Worm (Caenorhabditis elegans) whole organism, L1 larva: Measurements from ENCODE around the gene pde-12.

Source experiments
- C16A3.4 ChIP-seq: fragments of 150-350 bp; optimal IDR thresholded peaks from 2 replicates; lab custom pipeline; 2014; ENCODE audit warnings: missing biosample characterization, missing genetic modification characterization
- blmp-1 ChIP-seq: fragments of 150-350 bp; optimal IDR thresholded peaks from 2 replicates; lab custom pipeline; 2014; ENCODE audit warnings: missing biosample characterization, missing genetic modification characterization
- ceh-88 ChIP-seq: fragments of 200-800 bp; sonication (Bioruptor generic); IDR thresholded peaks from 2 replicates; pipeline ENCODE4 v1.3.6; 2022; ENCODE audit warnings: missing genetic modification characterization, missing compliant biosample characterization
- ces-1 ChIP-seq: fragments of 150-350 bp; optimal IDR thresholded peaks from 2 replicates; lab custom pipeline; 2014; ENCODE audit warnings: missing biosample characterization, missing genetic modification reagents, missing genetic modification characterization
- dpl-1 ChIP-seq, 3 experiments: fragments of 150-350 bp in 2 of 3; sonication (generic microtip) in 1 of 3; optimal IDR thresholded peaks; 2 replicates each; lab custom pipeline; 2014 to 2017; ENCODE audit warnings: missing biosample characterization in 3 of 3, missing genetic modification characterization in 3 of 3, missing genetic modification reagents in 3 of 3
- dsc-1 ChIP-seq: sonication (generic microtip); optimal IDR thresholded peaks from 2 replicates; lab custom pipeline; 2016; ENCODE audit warnings: mild to moderate bottlenecking, missing genetic modification characterization, missing compliant biosample characterization
- efl-1 ChIP-seq, 4 experiments: fragments of 150-350 bp; optimal IDR thresholded peaks in 3 of 4; peaks in 1 of 4; 1 replicate in 1 of 4; 2 replicates in 3 of 4; lab custom pipeline; 2014; ENCODE audit warnings: missing biosample characterization in 2 of 4, missing genetic modification characterization in 2 of 4, missing genetic modification reagents in 2 of 4
- efl-3 ChIP-seq: fragments of 200-800 bp; sonication (Bioruptor generic); optimal IDR thresholded peaks from 2 replicates; lab custom pipeline; 2018; ENCODE audit warnings: mild to moderate bottlenecking, missing genetic modification characterization, missing compliant biosample characterization
- egl-13 ChIP-seq: sonication (generic microtip); optimal IDR thresholded peaks from 2 replicates; lab custom pipeline; 2016; ENCODE audit warnings: missing genotype, missing genetic modification reagents, missing genetic modification characterization, missing compliant biosample characterization
- egl-27 ChIP-seq, 2 experiments: fragments of 150-350 bp in 1 of 2; sonication (generic microtip); optimal IDR thresholded peaks; 3 replicates each; lab custom pipeline; 2017 to 2018; ENCODE audit warnings: missing biosample characterization in 2 of 2, missing genetic modification characterization in 2 of 2, missing genetic modification reagents in 2 of 2
- elt-2 ChIP-seq: sonication (generic microtip); optimal IDR thresholded peaks from 2 replicates; lab custom pipeline; 2016; ENCODE audit warnings: missing genetic modification characterization, mild to moderate bottlenecking, inconsistent platforms, missing compliant biosample characterization, missing genetic modification reagents
- ets-5 ChIP-seq: fragments of 200-800 bp; sonication (Bioruptor generic); IDR thresholded peaks from 2 replicates; pipeline ENCODE4 v1.3.6; 2022; ENCODE audit warnings: missing genetic modification characterization, missing compliant biosample characterization
- fkh-4 ChIP-seq: sonication (generic microtip); optimal IDR thresholded peaks from 2 replicates; lab custom pipeline; 2016; ENCODE audit warnings: missing compliant biosample characterization, missing genetic modification characterization, borderline replicate concordance
- hlh-17 ChIP-seq: fragments of 200-800 bp; sonication (Bioruptor generic); optimal IDR thresholded peaks from 2 replicates; lab custom pipeline; 2018; ENCODE audit warnings: missing genetic modification characterization, mild to moderate bottlenecking, missing compliant biosample characterization, moderate library complexity, borderline replicate concordance
- hpl-2 ChIP-seq: fragments of 150-350 bp; optimal IDR thresholded peaks from 2 replicates; lab custom pipeline; 2014; ENCODE audit warnings: missing biosample characterization, missing genetic modification reagents, missing genetic modification characterization
- irx-1 ChIP-seq: sonication (generic microtip); optimal IDR thresholded peaks from 2 replicates; lab custom pipeline; 2016; ENCODE audit warnings: missing genetic modification characterization, missing compliant biosample characterization
- jun-1 ChIP-seq: fragments of 150-350 bp; optimal IDR thresholded peaks from 2 replicates; lab custom pipeline; 2014; ENCODE audit warnings: missing biosample characterization, missing genetic modification reagents, missing genetic modification characterization
- lin-13 ChIP-seq: fragments of 150-350 bp; optimal IDR thresholded peaks from 2 replicates; lab custom pipeline; 2014; ENCODE audit warnings: missing biosample characterization, missing genetic modification reagents, missing genetic modification characterization
- lin-15B ChIP-seq: fragments of 150-350 bp; sonication (generic microtip); optimal IDR thresholded peaks from 3 replicates; lab custom pipeline; 2014; ENCODE audit warnings: missing biosample characterization, missing genetic modification characterization
- lin-35 ChIP-seq, 2 experiments: fragments of 150-350 bp; optimal IDR thresholded peaks; 2 replicates each; lab custom pipeline; 2014; ENCODE audit warnings: missing biosample characterization in 2 of 2, missing genetic modification characterization in 2 of 2, missing genetic modification reagents in 2 of 2
- lsy-2 ChIP-seq, 2 experiments: fragments of 150-350 bp; optimal IDR thresholded peaks; 2 replicates each; lab custom pipeline; 2014; ENCODE audit warnings: missing biosample characterization in 2 of 2, missing genetic modification characterization in 2 of 2
- mab-9 ChIP-seq: fragments of 200-800 bp; sonication (Bioruptor generic); IDR thresholded peaks from 2 replicates; pipeline ENCODE4 v1.3.6; 2022; ENCODE audit warnings: missing genetic modification reagents, missing genetic modification characterization, missing compliant biosample characterization
- mdl-1 ChIP-seq, 2 experiments: fragments of 150-350 bp; optimal IDR thresholded peaks; 2 replicates each; lab custom pipeline; 2014 to 2017; ENCODE audit warnings: missing biosample characterization in 2 of 2, missing genetic modification characterization in 2 of 2, inconsistent platforms in 1 of 2
- nhr-28 ChIP-seq: fragments of 150-350 bp; optimal IDR thresholded peaks from 2 replicates; lab custom pipeline; 2014; ENCODE audit warnings: missing biosample characterization, missing genetic modification characterization
- nhr-71 ChIP-seq: sonication (generic microtip); optimal IDR thresholded peaks from 2 replicates; lab custom pipeline; 2016; ENCODE audit warnings: mild to moderate bottlenecking, missing genetic modification characterization, moderate library complexity, missing compliant biosample characterization
- nhr-76 ChIP-seq: sonication (generic microtip); optimal IDR thresholded peaks from 2 replicates; lab custom pipeline; 2017; ENCODE audit warnings: missing biosample characterization, missing genetic modification characterization
- nhr-84 ChIP-seq: sonication (generic microtip); optimal IDR thresholded peaks from 2 replicates; lab custom pipeline; 2017; ENCODE audit warnings: missing biosample characterization, missing genetic modification characterization
- nhr-90 ChIP-seq: sonication (generic microtip); optimal IDR thresholded peaks from 2 replicates; lab custom pipeline; 2016; ENCODE audit warnings: mild to moderate bottlenecking, missing genetic modification characterization, missing compliant biosample characterization; ENCODE audit not compliant: poor library complexity
- snpc-4 ChIP-seq: fragments of 150-350 bp; optimal IDR thresholded peaks from 2 replicates; lab custom pipeline; 2014; ENCODE audit warnings: missing biosample characterization, missing genetic modification characterization
- sptf-1 ChIP-seq: fragments of 150-350 bp; optimal IDR thresholded peaks from 2 replicates; lab custom pipeline; 2014; ENCODE audit warnings: missing biosample characterization, missing genetic modification characterization
- tbx-2 ChIP-seq: sonication (generic microtip); optimal IDR thresholded peaks from 2 replicates; lab custom pipeline; 2016; ENCODE audit warnings: missing genetic modification characterization, missing compliant biosample characterization
- unc-130 ChIP-seq: fragments of 150-350 bp; optimal IDR thresholded peaks from 2 replicates; lab custom pipeline; 2017; ENCODE audit warnings: missing biosample characterization, missing genetic modification characterization, inconsistent platforms
- unc-86 ChIP-seq: sonication (generic microtip); optimal IDR thresholded peaks from 2 replicates; lab custom pipeline; 2016; ENCODE audit warnings: missing genetic modification characterization, missing compliant biosample characterization
- unc-98 ChIP-seq: fragments of 200-800 bp; sonication (Bioruptor generic); IDR thresholded peaks from 2 replicates; pipeline ENCODE4 v1.3.6; 2022; ENCODE audit warnings: missing genetic modification characterization, missing compliant biosample characterization
- zag-1 ChIP-seq: fragments of 150-350 bp; optimal IDR thresholded peaks from 2 replicates; lab custom pipeline; 2014; ENCODE audit warnings: missing biosample characterization, missing genetic modification characterization
- zip-4 ChIP-seq: fragments of 200-800 bp; sonication (Bioruptor generic); optimal IDR thresholded peaks from 2 replicates; lab custom pipeline; 2018; ENCODE audit warnings: mild to moderate bottlenecking, missing genetic modification characterization, moderate library complexity, missing compliant biosample characterization
- ztf-11 ChIP-seq, 2 experiments: sonication (generic microtip); optimal IDR thresholded peaks; 2 replicates each; lab custom pipeline; 2016 to 2017; ENCODE audit warnings: missing genetic modification characterization in 2 of 2, missing biosample characterization in 1 of 2, missing compliant biosample characterization in 1 of 2
- ztf-4 ChIP-seq: fragments of 150-350 bp; optimal IDR thresholded peaks from 2 replicates; lab custom pipeline; 2014; ENCODE audit warnings: missing biosample characterization, missing genetic modification characterization

pde-12 gene

ce11 chrIII:10848858-10849257, 4.0 kb upstream of the pde-12 start, which contains the start of the genes fbxb-85 and hex-3 (continued):
- peak; percentile 97 for TF ChIP-seq nhr-90 (tag; lab: Kevin White, UChicago)
- peak; percentile 90 to 96 for TF ChIP-seq lin-35 (GFP tag; optimal IDR thresholded peaks at IDR 0.05; lab: Kevin White, UChicago)
- TF ChIP-seq nhr-28 (tag; lab: Kevin White, UChicago), result no peak
- TF ChIP-seq dpl-1 (GFP tag; optimal IDR thresholded peaks at IDR 0.05; lab: Kevin White, UChicago), result peak; percentile 92 to 96 (median 93)

- no peak for TF ChIP-seq efl-3 (GFP tag; lab: Kevin White, UChicago)
- no peak for TF ChIP-seq C16A3.4 (tag; lab: Kevin White, UChicago)
- no peak for TF ChIP-seq jun-1 (tag; lab: Kevin White, UChicago)
- TF ChIP-seq unc-130 (tag; lab: Kevin White, UChicago), result no peak
- no peak for TF ChIP-seq nhr-84 (tag; lab: Kevin White, UChicago)
- no peak for TF ChIP-seq ets-5 (GFP tag; lab: Robert Waterston, UW)
- no peak for TF ChIP-seq hlh-17 (GFP tag; lab: Kevin White, UChicago)
- TF ChIP-seq lin-15B (tag; lab: Kevin White, UChicago), result no peak
- no peak for TF ChIP-seq tbx-2
- TF ChIP-seq ceh-88 (GFP tag; lab: Robert Waterston, UW), result no peak
- no peak for TF ChIP-seq lin-13
- TF ChIP-seq efl-1 (optimal IDR thresholded peaks at IDR 0.05; lab: Kevin White, UChicago), result no peak
- TF ChIP-seq efl-1 (GFP tag; optimal IDR thresholded peaks at IDR 0.05 in 1 of 2; lab: Kevin White, UChicago), result no peak
- TF ChIP-seq elt-2 (tag; lab: Kevin White, UChicago), result no peak
- TF ChIP-seq ztf-11 (tag; optimal IDR thresholded peaks at IDR 0.05; lab: Kevin White, UChicago), result no peak
- no peak for TF ChIP-seq lin-35 (GFP tag; optimal IDR thresholded peaks at IDR 0.05; lab: Kevin White, UChicago)
- TF ChIP-seq lsy-2 (tag; optimal IDR thresholded peaks at IDR 0.05; lab: Kevin White, UChicago), result no peak
- TF ChIP-seq nhr-71 (tag; lab: Kevin White, UChicago), result no peak
- no peak for TF ChIP-seq irx-1 (tag; lab: Kevin White, UChicago)
- no peak for TF ChIP-seq zip-4 (GFP tag; lab: Kevin White, UChicago)
- TF ChIP-seq, all 84 proteins: peak for 0
Observed at ce11 chrIII:10832636-10833035, 12.2 kb downstream of the pde-12 start, which contains the start of gene sbsp-1. Gene sbsp-1 (plus strand): TSS chrIII:10832936.

DNA sequence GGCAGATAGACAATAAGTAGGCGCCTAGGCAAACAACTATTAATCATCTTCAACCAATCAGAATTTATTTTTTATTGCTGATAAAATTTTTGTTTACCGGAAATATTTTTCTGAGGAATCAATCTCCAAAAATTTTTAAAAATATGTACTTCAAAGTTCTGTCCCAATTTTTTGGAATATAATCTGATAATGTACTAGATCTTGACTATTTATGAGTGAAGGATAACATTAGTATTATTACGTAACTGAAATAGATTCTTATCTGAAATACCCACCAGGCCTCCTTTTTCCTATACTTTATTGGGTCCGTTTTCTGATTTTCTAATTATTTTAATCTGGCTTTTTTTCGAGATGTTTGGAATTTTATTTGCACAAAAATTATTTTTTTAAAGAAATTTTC, 13.3 kb downstream of the pde-12 start:
- TF ChIP-seq nhr-76 (tag; lab: Kevin White, UChicago), result no peak
- TF ChIP-seq sptf-1, result no peak
- no peak for TF ChIP-seq hpl-2 (GFP tag; lab: Kevin White, UChicago)
- no peak for TF ChIP-seq nhr-84 (tag; lab: Kevin White, UChicago)
- TF ChIP-seq efl-1 (optimal IDR thresholded peaks at IDR 0.05; lab: Kevin White, UChicago), result no peak
- TF ChIP-seq efl-1 (GFP tag; optimal IDR thresholded peaks at IDR 0.05 in 1 of 2; lab: Kevin White, UChicago), result no peak
- TF ChIP-seq blmp-1, result no peak
- TF ChIP-seq egl-27 (tag; optimal IDR thresholded peaks at IDR 0.05; lab: Kevin White, UChicago), result no peak
- TF ChIP-seq egl-13 (tag; lab: Kevin White, UChicago), result no peak
- TF ChIP-seq unc-98, result no peak
- no peak for TF ChIP-seq ces-1 (GFP tag; lab: Kevin White, UChicago)
- TF ChIP-seq zag-1 (tag; lab: Kevin White, UChicago), result no peak
- no peak for TF ChIP-seq dpl-1 (GFP tag; optimal IDR thresholded peaks at IDR 0.05; lab: Kevin White, UChicago)

DNA sequence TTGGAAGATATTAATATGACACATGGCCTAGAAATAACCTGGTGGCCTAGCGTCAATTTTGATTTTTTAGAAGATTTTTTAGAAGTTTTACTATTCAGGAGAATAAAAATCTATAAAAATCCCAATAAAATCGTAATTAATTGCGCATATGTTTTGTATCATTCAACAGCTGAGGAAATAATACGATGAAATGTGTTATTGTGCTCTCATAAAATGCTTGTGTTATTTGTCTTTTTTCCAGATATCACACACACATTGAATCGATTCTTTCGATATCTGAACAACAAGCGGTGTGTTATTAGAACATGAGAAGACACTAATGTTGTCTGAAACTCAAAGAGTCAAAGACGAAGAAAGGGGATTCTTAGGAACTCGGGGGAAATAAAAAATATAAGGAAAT, 19.7 kb downstream of the pde-12 start:
- TF ChIP-seq mab-9 (GFP tag; lab: Robert Waterston, UW) (no peak), dsc-1 (tag; lab: Kevin White, UChicago) (peak; percentile 90), ztf-4 (tag; lab: Kevin White, UChicago) (no peak), snpc-4 (no peak), mdl-1 (tag; optimal IDR thresholded peaks at IDR 0.05; lab: Kevin White, UChicago) (no peak), C16A3.4 (tag; lab: Kevin White, UChicago) (no peak), ets-5 (GFP tag; lab: Robert Waterston, UW) (no peak), fkh-4 (tag; lab: Kevin White, UChicago) (peak; percentile 17), elt-2 (tag; lab: Kevin White, UChicago) (no peak), unc-86 (tag; lab: Kevin White, UChicago) (no peak)
- TF ChIP-seq, all 84 proteins: peak for 2
